Worm (Caenorhabditis elegans) whole organism, L2 larva: ENCODE results near the gene srx-136.

Experiments used
- C34F6.9 ChIP-seq: fragments of 150-350 bp; optimal IDR thresholded peaks from 2 replicates; lab custom pipeline; 2014; ENCODE audit warnings: missing biosample characterization, missing genetic modification characterization
- F13H6.1 ChIP-seq: sonication (generic microtip); optimal IDR thresholded peaks from 2 replicates; lab custom pipeline; 2016; ENCODE audit warnings: missing genetic modification characterization, missing compliant biosample characterization
- Y55F3AM.14 ChIP-seq: fragments of 200-800 bp; sonication (Bioruptor generic); optimal IDR thresholded peaks from 2 replicates; lab custom pipeline; 2018; ENCODE audit warnings: mild to moderate bottlenecking, missing genetic modification characterization, missing compliant biosample characterization
- aly-2 ChIP-seq: fragments of 150-350 bp; optimal IDR thresholded peaks from 2 replicates; lab custom pipeline; 2014; ENCODE audit warnings: missing biosample characterization, missing genetic modification characterization
- blmp-1 ChIP-seq: sonication (generic microtip); optimal IDR thresholded peaks from 2 replicates; lab custom pipeline; 2017; ENCODE audit warnings: missing genetic modification characterization, mild to moderate bottlenecking, missing compliant biosample characterization, antibody characterized with exemption, moderate library complexity; ENCODE audit not compliant: insufficient read depth
- ceh-16 ChIP-seq: fragments of 150-350 bp; optimal IDR thresholded peaks from 2 replicates; lab custom pipeline; 2014; ENCODE audit warnings: missing biosample characterization, missing genetic modification characterization
- ceh-82 ChIP-seq: fragments of 150-350 bp; optimal IDR thresholded peaks from 2 replicates; lab custom pipeline; 2014; ENCODE audit warnings: missing biosample characterization, missing genetic modification characterization
- crh-2 ChIP-seq: sonication (generic microtip); optimal IDR thresholded peaks from 2 replicates; lab custom pipeline; 2017; ENCODE audit warnings: missing biosample characterization, missing genetic modification characterization
- dmd-4 ChIP-seq: sonication (generic microtip); optimal IDR thresholded peaks from 2 replicates; lab custom pipeline; 2017; ENCODE audit warnings: missing biosample characterization, missing genetic modification characterization
- elt-1 ChIP-seq: fragments of 150-350 bp; optimal IDR thresholded peaks from 2 replicates; lab custom pipeline; 2014; ENCODE audit warnings: missing biosample characterization, missing genetic modification characterization
- elt-3 ChIP-seq: sonication (generic microtip); optimal IDR thresholded peaks from 2 replicates; lab custom pipeline; 2017; ENCODE audit warnings: missing biosample characterization, missing genetic modification characterization
- fos-1 ChIP-seq: fragments of 150-350 bp; optimal IDR thresholded peaks from 2 replicates; lab custom pipeline; 2014; ENCODE audit warnings: missing biosample characterization, missing genetic modification characterization
- gmeb-1 ChIP-seq: fragments of 150-350 bp; optimal IDR thresholded peaks from 2 replicates; lab custom pipeline; 2014; ENCODE audit warnings: missing biosample characterization, missing genetic modification characterization
- lin-11 ChIP-seq: fragments of 150-350 bp; sonication (generic microtip); optimal IDR thresholded peaks from 2 replicates; lab custom pipeline; 2014; ENCODE audit warnings: missing biosample characterization, missing genetic modification characterization, inconsistent platforms, mixed read lengths
- lin-13 ChIP-seq: fragments of 150-350 bp; optimal IDR thresholded peaks from 2 replicates; lab custom pipeline; 2014; ENCODE audit warnings: missing biosample characterization, missing genetic modification reagents, missing genetic modification characterization
- lin-39 ChIP-seq: fragments of 150-350 bp; optimal IDR thresholded peaks from 2 replicates; lab custom pipeline; 2014; ENCODE audit warnings: missing biosample characterization, missing genetic modification reagents, missing genetic modification characterization
- lsy-2 ChIP-seq, 2 experiments: fragments of 150-350 bp in 1 of 2; sonication (generic microtip) in 1 of 2; optimal IDR thresholded peaks; 2 replicates each; lab custom pipeline; 2014 to 2017; ENCODE audit warnings: missing biosample characterization in 2 of 2, missing genetic modification characterization in 2 of 2
- mab-5 ChIP-seq: fragments of 150-350 bp; optimal IDR thresholded peaks from 2 replicates; lab custom pipeline; 2014; ENCODE audit warnings: missing biosample characterization, missing genetic modification characterization
- mbf-1 ChIP-seq: sonication (generic microtip); optimal IDR thresholded peaks from 2 replicates; lab custom pipeline; 2017; ENCODE audit warnings: missing biosample characterization, missing genetic modification characterization
- mdl-1 ChIP-seq, 2 experiments: fragments of 150-350 bp in 1 of 2; sonication (generic microtip) in 1 of 2; optimal IDR thresholded peaks; 2 replicates each; lab custom pipeline; 2017; ENCODE audit warnings: missing biosample characterization in 2 of 2, missing genetic modification characterization in 2 of 2
- nhr-10 ChIP-seq: sonication (generic microtip); optimal IDR thresholded peaks from 2 replicates; lab custom pipeline; 2017; ENCODE audit warnings: missing biosample characterization, missing genetic modification characterization
- nhr-11 ChIP-seq: fragments of 150-350 bp; optimal IDR thresholded peaks from 2 replicates; lab custom pipeline; 2014; ENCODE audit warnings: missing biosample characterization, missing genetic modification characterization
- nhr-12 ChIP-seq: fragments of 150-350 bp; optimal IDR thresholded peaks from 2 replicates; lab custom pipeline; 2014; ENCODE audit warnings: missing biosample characterization, missing genetic modification characterization
- nhr-129 ChIP-seq: fragments of 150-350 bp; optimal IDR thresholded peaks from 2 replicates; lab custom pipeline; 2014; ENCODE audit warnings: missing biosample characterization, missing genetic modification characterization
- nhr-21 ChIP-seq: fragments of 150-350 bp; optimal IDR thresholded peaks from 2 replicates; lab custom pipeline; 2014; ENCODE audit warnings: missing biosample characterization, missing genetic modification characterization
- nhr-23 ChIP-seq: fragments of 150-350 bp; optimal IDR thresholded peaks from 2 replicates; lab custom pipeline; 2014; ENCODE audit warnings: missing biosample characterization, missing genetic modification reagents, missing genetic modification characterization
- nhr-237 ChIP-seq: fragments of 150-350 bp; optimal IDR thresholded peaks from 2 replicates; lab custom pipeline; 2014; ENCODE audit warnings: missing biosample characterization, missing genetic modification characterization
- nhr-25 ChIP-seq: fragments of 150-350 bp; sonication (generic microtip); optimal IDR thresholded peaks from 3 replicates; lab custom pipeline; 2014; ENCODE audit warnings: missing biosample characterization, missing genetic modification characterization
- nhr-77 ChIP-seq: fragments of 150-350 bp; optimal IDR thresholded peaks from 2 replicates; lab custom pipeline; 2014; ENCODE audit warnings: missing biosample characterization, missing genetic modification characterization
- peb-1 ChIP-seq: fragments of 150-350 bp; optimal IDR thresholded peaks from 2 replicates; lab custom pipeline; 2014; ENCODE audit warnings: missing biosample characterization, missing genetic modification characterization
- sem-4 ChIP-seq: fragments of 150-350 bp; optimal IDR thresholded peaks from 2 replicates; lab custom pipeline; 2014; ENCODE audit warnings: missing biosample characterization, missing genetic modification reagents, missing genetic modification characterization
- skn-1 ChIP-seq: sonication (generic microtip); optimal IDR thresholded peaks from 2 replicates; lab custom pipeline; 2017; ENCODE audit warnings: missing biosample characterization, missing genetic modification characterization
- sma-3 ChIP-seq: sonication (generic microtip); optimal IDR thresholded peaks from 2 replicates; lab custom pipeline; 2016; ENCODE audit warnings: missing genetic modification reagents, missing genetic modification characterization, missing compliant biosample characterization
- sma-9 ChIP-seq, 2 experiments: fragments of 150-350 bp in 1 of 2; sonication (generic microtip) in 1 of 2; optimal IDR thresholded peaks; 2 replicates each; lab custom pipeline; 2014 to 2016; ENCODE audit warnings: missing genetic modification characterization in 2 of 2, mild to moderate bottlenecking in 1 of 2, missing biosample characterization in 1 of 2, missing compliant biosample characterization in 1 of 2, missing genetic modification reagents in 1 of 2, moderate library complexity in 1 of 2
- snpc-4 ChIP-seq: fragments of 150-350 bp; optimal IDR thresholded peaks from 2 replicates; lab custom pipeline; 2014; ENCODE audit warnings: missing biosample characterization, missing genetic modification characterization
- unc-39 ChIP-seq: fragments of 150-350 bp; optimal IDR thresholded peaks from 2 replicates; lab custom pipeline; 2014; ENCODE audit warnings: missing biosample characterization, missing genetic modification characterization
- unc-55 ChIP-seq: fragments of 150-350 bp; sonication (generic microtip); optimal IDR thresholded peaks from 3 replicates; lab custom pipeline; 2014; ENCODE audit warnings: missing biosample characterization, missing genetic modification reagents, missing genetic modification characterization
- zag-1 ChIP-seq: fragments of 150-350 bp; optimal IDR thresholded peaks from 2 replicates; lab custom pipeline; 2014; ENCODE audit warnings: missing biosample characterization, missing genetic modification characterization
- ztf-1 ChIP-seq: fragments of 200-800 bp; sonication (Bioruptor generic); conservative IDR thresholded peaks from 2 replicates; pipeline ENCODE4 v1.3.6; 2022; ENCODE audit warnings: missing genetic modification characterization, missing compliant biosample characterization
- ztf-4 ChIP-seq: fragments of 150-350 bp; optimal IDR thresholded peaks from 2 replicates; lab custom pipeline; 2014; ENCODE audit warnings: missing biosample characterization, missing genetic modification characterization

Gene srx-136

DNA sequence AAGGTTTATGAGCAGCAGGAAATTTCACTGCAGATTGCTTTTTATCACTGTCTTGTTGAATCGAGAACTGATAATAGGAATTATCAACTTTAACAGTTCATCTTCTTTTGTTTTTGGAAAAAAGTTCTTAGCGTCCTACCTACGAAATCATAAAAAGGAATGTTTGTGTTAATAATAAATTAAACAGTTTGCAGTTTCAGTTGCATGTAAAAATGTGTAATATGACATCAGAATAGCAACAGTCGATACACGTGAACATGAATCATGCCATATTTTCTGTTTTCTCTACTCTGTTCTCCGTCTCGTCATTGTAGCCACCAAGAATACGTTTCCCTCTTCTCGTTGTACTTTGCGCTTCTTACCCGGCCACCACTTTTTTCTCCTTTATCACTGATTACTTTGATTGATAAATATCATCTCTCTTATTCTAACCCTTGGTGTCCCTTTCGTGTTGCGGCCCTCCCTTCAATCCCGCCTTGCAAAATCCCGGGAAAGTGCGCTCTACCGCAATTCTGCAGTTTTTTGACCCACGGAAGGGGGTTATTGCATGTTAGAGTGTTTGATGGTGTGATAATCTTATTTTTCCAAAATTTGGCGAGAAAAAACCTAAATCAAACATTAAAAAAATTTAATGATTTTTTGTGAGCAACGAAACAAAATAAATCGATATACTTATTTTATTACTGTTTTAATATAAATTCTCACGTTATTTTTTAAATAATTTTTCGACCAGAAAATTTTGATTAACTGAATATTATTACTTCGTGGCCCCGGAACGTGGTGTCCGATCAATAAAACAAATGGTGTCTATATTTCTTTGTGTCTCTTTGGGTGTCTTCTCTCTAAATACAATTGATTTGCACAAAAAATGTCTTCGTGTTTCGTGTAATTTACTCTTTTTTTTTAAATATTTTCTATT lies 35.5 kb downstream of the srx-136 start, which contains the start of gene sptl-3:
TSS of gene sptl-3 (plus strand) at position 869 of the 919 bp plus-strand sequence.
- no peak for TF ChIP-seq ztf-1 (GFP tag; lab: Robert Waterston, UW)
- no peak for TF ChIP-seq peb-1 (tag; lab: Kevin White, UChicago)
- no peak for TF ChIP-seq aly-2
- peak; percentile 21 for TF ChIP-seq C34F6.9
- peak; percentile 53 for TF ChIP-seq nhr-25 (tag; lab: Kevin White, UChicago)
- no peak for TF ChIP-seq sem-4 (tag; lab: Kevin White, UChicago)
- TF ChIP-seq unc-55: no peak
- TF ChIP-seq elt-1 (tag; lab: Kevin White, UChicago): no peak
- TF ChIP-seq lsy-2 (tag; optimal IDR thresholded peaks at IDR 0.05; lab: Kevin White, UChicago): peak in 1 of 2 experiments; percentile 1
- TF ChIP-seq zag-1: no peak
- TF ChIP-seq gmeb-1 (tag; lab: Kevin White, UChicago): no peak
- no peak for TF ChIP-seq ceh-82 (tag; lab: Kevin White, UChicago)
- no peak for TF ChIP-seq elt-3 (tag; lab: Kevin White, UChicago)
- TF ChIP-seq dmd-4: no peak
- no peak for TF ChIP-seq nhr-237 (tag; lab: Kevin White, UChicago)
- peak in 1 of 2 experiments; percentile 5 for TF ChIP-seq mdl-1 (tag; optimal IDR thresholded peaks at IDR 0.05; lab: Kevin White, UChicago)
- TF ChIP-seq fos-1 (tag; lab: Kevin White, UChicago): peak; percentile 60
- no peak for TF ChIP-seq unc-39 (tag; lab: Kevin White, UChicago)
- no peak for TF ChIP-seq nhr-12 (tag; lab: Kevin White, UChicago)
- no peak for TF ChIP-seq nhr-77
- TF ChIP-seq blmp-1 (tag; lab: Kevin White, UChicago): peak; percentile 58
- TF ChIP-seq sma-3 (GFP tag; lab: Kevin White, UChicago): peak; percentile 58
- TF ChIP-seq ztf-4 (tag; lab: Kevin White, UChicago): peak; percentile 13
- peak; percentile 73 for TF ChIP-seq nhr-21 (tag; lab: Kevin White, UChicago)
- TF ChIP-seq crh-2 (tag; lab: Kevin White, UChicago): peak; percentile 74
- TF ChIP-seq Y55F3AM.14 (GFP tag; lab: Kevin White, UChicago): no peak
- peak; percentile 49 for TF ChIP-seq F13H6.1 (tag; lab: Kevin White, UChicago)
- no peak for TF ChIP-seq nhr-11
- no peak for TF ChIP-seq skn-1 (tag; lab: Kevin White, UChicago)
- no peak for TF ChIP-seq mbf-1 (tag; lab: Kevin White, UChicago)
- no peak for TF ChIP-seq nhr-23 (tag; lab: Kevin White, UChicago)
- no peak for TF ChIP-seq lin-13
- TF ChIP-seq mab-5 (tag; lab: Kevin White, UChicago): no peak
- no peak for TF ChIP-seq lin-11 (tag; lab: Kevin White, UChicago)
- TF ChIP-seq snpc-4 (tag; lab: Kevin White, UChicago): no peak
- no peak for TF ChIP-seq ceh-16 (tag; lab: Kevin White, UChicago)
- TF ChIP-seq nhr-10 (tag; lab: Kevin White, UChicago): no peak
- TF ChIP-seq lin-39 (tag; lab: Kevin White, UChicago): no peak
- TF ChIP-seq sma-9 (GFP tag; optimal IDR thresholded peaks at IDR 0.05; lab: Kevin White, UChicago): peak; percentile 71
- TF ChIP-seq sma-9 (tag; optimal IDR thresholded peaks at IDR 0.05; lab: Kevin White, UChicago): no peak
- TF ChIP-seq nhr-129: peak; percentile 53

DNA sequence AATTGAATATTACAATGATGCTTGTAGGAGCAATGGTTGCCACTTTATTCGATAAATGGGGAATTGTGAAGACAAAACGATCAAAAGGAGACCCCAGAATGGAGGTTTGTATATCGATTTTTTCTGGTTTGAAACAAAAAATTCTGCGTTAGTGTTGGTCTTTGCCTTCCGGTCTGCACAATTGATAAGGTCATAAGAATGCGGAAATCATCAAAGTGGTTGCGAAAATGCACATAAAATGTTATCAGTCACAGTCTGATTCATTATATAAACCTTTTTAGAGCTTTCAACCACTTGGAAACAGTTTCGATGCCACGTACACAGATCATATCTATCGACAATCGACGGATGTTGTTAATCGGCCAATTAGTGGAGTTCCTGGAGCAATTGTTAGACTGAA lies 36.4 kb downstream of the srx-136 start:
- TF ChIP-seq nhr-23 (tag; lab: Kevin White, UChicago): no peak
- TF ChIP-seq sma-9 (GFP tag; optimal IDR thresholded peaks at IDR 0.05; lab: Kevin White, UChicago): peak; percentile 51
- no peak for TF ChIP-seq sma-9 (tag; optimal IDR thresholded peaks at IDR 0.05; lab: Kevin White, UChicago)
- peak; percentile 96 for TF ChIP-seq fos-1 (tag; lab: Kevin White, UChicago)
- TF ChIP-seq F13H6.1 (tag; lab: Kevin White, UChicago): no peak
- TF ChIP-seq crh-2 (tag; lab: Kevin White, UChicago): peak; percentile 30
